Worm (Caenorhabditis elegans): Measurements from ENCODE around the gene ced-8.

The ced-8 gene

DNA sequence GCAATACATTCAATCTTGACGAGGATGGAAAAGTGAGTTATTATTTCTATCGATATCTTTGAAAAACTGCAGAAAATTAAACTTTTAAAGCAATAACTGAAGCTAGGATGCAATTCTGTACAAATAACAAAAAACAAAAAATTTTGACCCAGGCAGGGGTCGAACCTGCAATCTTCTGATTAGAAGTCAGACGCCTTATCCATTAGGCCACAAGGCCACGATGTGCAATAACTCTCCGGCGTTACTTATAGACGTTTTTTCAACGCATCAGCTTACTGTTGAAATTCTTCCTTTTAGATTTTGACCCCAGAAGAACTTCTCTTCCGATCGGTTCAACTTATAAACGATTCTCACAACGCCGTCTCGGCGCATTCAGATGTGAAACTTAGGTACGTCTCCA lies 35.1 kb downstream of the ced-8 start (continued):
- TF ChIP-seq spr-3 (GFP tag; optimal IDR thresholded peaks at IDR 0.05) (no peak), unc-130 (GFP tag; optimal IDR thresholded peaks at IDR 0.05) (peak; percentile 3), daf-19 (GFP tag; conservative IDR thresholded peaks at IDR 0.05) (peak; percentile 57; the same call in 1 of the 2 replicates), tra-1 (GFP tag; IDR thresholded peaks at IDR 0.05) (peak; percentile 85), madf-5 (GFP tag; IDR thresholded peaks at IDR 0.05) (peak; percentile 70 to 78; a peak in 3 of 4 replicates), skn-1 (tag; optimal IDR thresholded peaks at IDR 0.05) (no peak), Y105C5A.15 (GFP tag; IDR thresholded peaks at IDR 0.05) (peak; percentile 81; the same call in 1 of the 2 replicates), nhr-111 (GFP tag; optimal IDR thresholded peaks at IDR 0.05) (peak; percentile 24), lin-15B (tag; optimal IDR thresholded peaks at IDR 0.05) (no peak), spr-1 (tag; optimal IDR thresholded peaks at IDR 0.05) (no peak), dmd-6 (GFP tag; IDR thresholded peaks at IDR 0.05) (peak; percentile 48), ceh-82 (tag; optimal IDR thresholded peaks at IDR 0.05) (no peak), ceh-44 (GFP tag; IDR thresholded peaks at IDR 0.05) (peak; percentile 67; the same call in 1 of the 2 replicates), fos-1 (tag; optimal IDR thresholded peaks at IDR 0.05) (no peak), tag-97 (GFP tag; IDR thresholded peaks at IDR 0.05) (no peak), D1046.2 (GFP tag; IDR thresholded peaks at IDR 0.05) (0 out of 2 replicates have a peak, but pooled peaks have one; percentile 13), hlh-11 (tag; optimal IDR thresholded peaks at IDR 0.05) (peak; percentile 22), nhr-41 (GFP tag; IDR thresholded peaks at IDR 0.05) (peak; percentile 43; the same call in 1 of the 2 replicates), F44E2.7 (GFP tag; IDR thresholded peaks at IDR 0.05) (peak; percentile 80; the same call in 1 of the 2 replicates), nhr-102 (tag; optimal IDR thresholded peaks at IDR 0.05) (peak; percentile 31), ctbp-1 (GFP tag; IDR thresholded peaks at IDR 0.05) (no peak), hif-1 (tag; optimal IDR thresholded peaks at IDR 0.05) (no peak), daf-16 (GFP tag; optimal IDR thresholded peaks at IDR 0.05) (peak; percentile 2 to 49), daf-16 (tag; optimal IDR thresholded peaks at IDR 0.05) (peak; percentile 53), nhr-28 (tag; optimal IDR thresholded peaks at IDR 0.05) (no peak), gei-8 (GFP tag; optimal IDR thresholded peaks at IDR 0.05) (peak; percentile 29), F49E8.2 (tag; optimal IDR thresholded peaks at IDR 0.05; ENCODE audit: borderline replicate concordance) (peak; percentile 22), saeg-2 (GFP tag; IDR thresholded peaks at IDR 0.05) (no peak), lim-7 (GFP tag; IDR thresholded peaks at IDR 0.05) (peak; percentile 84), ztf-11 (tag; optimal IDR thresholded peaks at IDR 0.05) (no peak)

DNA sequence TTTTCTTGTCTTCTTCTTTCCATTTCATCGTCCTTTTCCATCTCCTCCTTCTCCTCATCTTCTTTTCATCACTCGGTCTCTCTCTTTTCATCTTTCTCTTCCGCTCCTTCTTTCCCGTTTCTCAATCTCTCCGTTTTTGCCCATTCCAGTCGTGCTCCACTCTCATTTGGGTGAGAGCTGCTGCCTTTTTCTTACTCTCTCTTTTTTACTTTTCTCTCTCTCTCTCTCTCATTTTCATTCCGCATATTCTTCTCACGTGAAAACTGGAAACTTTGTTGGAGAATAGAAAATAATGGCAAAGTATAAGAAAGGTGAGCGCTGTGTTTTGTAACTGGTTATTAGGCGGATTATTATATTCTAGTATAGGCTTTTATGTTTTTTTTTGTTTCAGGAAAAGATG lies 38.4 kb downstream of the ced-8 start, which contains the start of gene tbc-18:
Gene tbc-18 (plus strand): TSS at position 246 of the 400 bp plus-strand sequence.
- TF ChIP-seq ctbp-1 (GFP tag; IDR thresholded peaks at IDR 0.05) (0 out of 2 replicates have a peak, but pooled peaks have one; percentile 23), lsy-2 (tag; optimal IDR thresholded peaks at IDR 0.05) (peak in 1 of 2 experiments; percentile 51), tag-97 (GFP tag; IDR thresholded peaks at IDR 0.05) (no peak), mxl-3 (GFP tag; optimal IDR thresholded peaks at IDR 0.05) (no peak), lin-38 (GFP tag; IDR thresholded peaks at IDR 0.05) (no peak), unc-62 (GFP tag; optimal IDR thresholded peaks at IDR 0.05 in 1 of 2) (peak in 1 of 2 experiments; percentile 24), unc-62 (tag; optimal IDR thresholded peaks at IDR 0.05) (no peak), nhr-10 (tag; optimal IDR thresholded peaks at IDR 0.05) (no peak), mep-1 (tag; optimal IDR thresholded peaks at IDR 0.05) (peak; percentile 67), arid-1 (GFP tag; conservative IDR thresholded peaks at IDR 0.05) (0 out of 2 replicates have a peak, but pooled peaks have one; percentile 22), hlh-30 (tag; optimal IDR thresholded peaks at IDR 0.05; ENCODE audit: insufficient read depth) (peak; percentile 61), lin-13 (GFP tag; optimal IDR thresholded peaks at IDR 0.05) (no peak), F44E2.7 (GFP tag; IDR thresholded peaks at IDR 0.05) (no peak), aha-1 (tag) (peak; percentile 79), dve-1 (tag; optimal IDR thresholded peaks at IDR 0.05; ENCODE audit: insufficient read depth) (peak; percentile 27), dmd-6 (GFP tag; IDR thresholded peaks at IDR 0.05) (peak; percentile 38; the same call in 1 of the 2 replicates), fkh-10 (GFP tag; optimal IDR thresholded peaks at IDR 0.05) (peak; percentile 68), ces-1 (GFP tag; optimal IDR thresholded peaks at IDR 0.05) (peak; percentile 0), hif-1 (tag; optimal IDR thresholded peaks at IDR 0.05) (peak in 1 of 2 experiments; percentile 41), zfp-3 (GFP tag; conservative IDR thresholded peaks at IDR 0.05) (no peak), mdl-1 (tag; optimal IDR thresholded peaks at IDR 0.05) (peak in 1 of 2 experiments; percentile 39), hlh-11 (tag; optimal IDR thresholded peaks at IDR 0.05) (peak; percentile 21), daf-8 (GFP tag; IDR thresholded peaks at IDR 0.05) (no peak), rbr-2 (tag; optimal IDR thresholded peaks at IDR 0.05) (peak; percentile 50), F10B5.3 (tag; optimal IDR thresholded peaks at IDR 0.05) (no peak), vab-7 (GFP tag; IDR thresholded peaks at IDR 0.05) (no peak), mes-2 (tag; optimal IDR thresholded peaks at IDR 0.05; ENCODE audit: poor library complexity, severe bottlenecking) (peak; percentile 40)

All from whole organism, L4 larva.